Worm (Caenorhabditis elegans): Measurements from ENCODE around the gene dylt-2.

dylt-2 gene

DNA sequence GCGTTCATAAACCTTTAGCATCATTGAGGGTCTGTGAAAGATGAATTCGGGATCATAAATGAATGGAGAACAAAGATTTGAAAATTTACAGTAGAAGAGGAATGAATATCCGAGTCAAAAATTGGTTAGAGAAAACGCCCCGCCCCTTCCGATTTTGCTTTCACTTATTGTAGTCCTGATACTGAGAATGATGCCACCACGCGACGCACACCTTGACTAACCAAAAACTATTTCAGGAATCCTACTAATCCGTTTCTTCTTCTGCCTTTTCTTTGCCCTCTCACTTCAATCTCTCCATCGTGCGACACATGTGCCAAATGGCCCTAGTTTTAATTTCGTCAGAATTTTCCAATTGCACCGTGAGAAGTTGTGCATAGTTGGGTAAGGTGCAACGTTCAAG lies 23.5 kb upstream of the dylt-2 start:
- no peak for TF ChIP-seq mdl-1 (tag; optimal IDR thresholded peaks at IDR 0.05)
- TF ChIP-seq nhr-129 (tag; optimal IDR thresholded peaks at IDR 0.05): no peak
- TF ChIP-seq mab-5 (tag; optimal IDR thresholded peaks at IDR 0.05): no peak
- no peak for TF ChIP-seq unc-55 (GFP tag; optimal IDR thresholded peaks at IDR 0.05)
- no peak for TF ChIP-seq ZK546.5 (tag; optimal IDR thresholded peaks at IDR 0.05)
- TF ChIP-seq aly-2 (tag; optimal IDR thresholded peaks at IDR 0.05): no peak
- TF ChIP-seq unc-39 (tag; optimal IDR thresholded peaks at IDR 0.05): no peak
- no peak for TF ChIP-seq fos-1 (tag; optimal IDR thresholded peaks at IDR 0.05)
- no peak for TF ChIP-seq ztf-11 (tag; optimal IDR thresholded peaks at IDR 0.05)
- no peak for TF ChIP-seq sem-4 (tag; optimal IDR thresholded peaks at IDR 0.05)
- TF ChIP-seq snpc-4 (tag; optimal IDR thresholded peaks at IDR 0.05): no peak
- TF ChIP-seq nhr-237 (tag; optimal IDR thresholded peaks at IDR 0.05): no peak
- TF ChIP-seq F13H6.1 (tag; optimal IDR thresholded peaks at IDR 0.05): no peak
- TF ChIP-seq nhr-77 (tag; optimal IDR thresholded peaks at IDR 0.05): no peak

DNA sequence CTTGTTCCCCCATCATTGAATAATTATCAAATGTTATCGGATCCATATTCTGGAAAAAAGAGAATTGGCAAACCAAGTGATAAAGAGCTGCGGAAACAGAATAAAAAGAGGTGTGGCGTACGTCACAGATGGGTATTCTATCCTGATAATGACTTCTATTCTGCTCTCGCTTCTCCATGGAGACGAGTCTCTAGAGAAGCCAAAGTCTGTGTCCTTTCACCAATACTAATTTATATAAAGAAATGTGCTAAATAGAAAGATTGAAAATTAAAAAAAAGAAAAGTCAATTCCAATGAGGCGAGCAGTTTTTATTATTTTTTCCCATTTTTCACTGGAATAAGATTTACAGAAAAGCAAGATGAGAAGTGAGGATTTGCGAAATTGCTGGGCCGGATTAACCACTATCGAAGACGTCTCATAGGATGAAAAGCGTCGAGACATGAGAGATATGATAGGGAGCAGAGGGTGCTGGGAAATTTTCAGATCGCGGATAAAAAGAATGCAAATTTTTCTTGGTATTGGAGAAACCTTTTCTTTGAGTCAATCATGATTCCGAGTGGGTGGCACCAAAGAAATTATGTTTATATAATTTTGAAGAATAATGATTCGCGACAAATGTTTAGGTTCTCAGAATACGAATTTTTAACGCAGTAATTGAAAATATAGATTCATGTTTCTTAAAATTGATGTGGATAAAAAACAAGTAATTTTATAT lies 21.3 kb upstream of the dylt-2 start, which contains the start of gene aexr-3:
Gene aexr-3 (minus strand): TSS at position 51 of the 715 bp plus-strand sequence.
- TF ChIP-seq elt-3 (tag; optimal IDR thresholded peaks at IDR 0.05) (no peak), mdl-1 (tag; optimal IDR thresholded peaks at IDR 0.05) (no peak), unc-55 (GFP tag; optimal IDR thresholded peaks at IDR 0.05) (no peak), dmd-4 (tag; optimal IDR thresholded peaks at IDR 0.05) (peak; percentile 24), ztf-11 (tag; optimal IDR thresholded peaks at IDR 0.05) (no peak), nhr-6 (tag; optimal IDR thresholded peaks at IDR 0.05) (no peak), lin-13 (GFP tag; optimal IDR thresholded peaks at IDR 0.05) (no peak)

DNA sequence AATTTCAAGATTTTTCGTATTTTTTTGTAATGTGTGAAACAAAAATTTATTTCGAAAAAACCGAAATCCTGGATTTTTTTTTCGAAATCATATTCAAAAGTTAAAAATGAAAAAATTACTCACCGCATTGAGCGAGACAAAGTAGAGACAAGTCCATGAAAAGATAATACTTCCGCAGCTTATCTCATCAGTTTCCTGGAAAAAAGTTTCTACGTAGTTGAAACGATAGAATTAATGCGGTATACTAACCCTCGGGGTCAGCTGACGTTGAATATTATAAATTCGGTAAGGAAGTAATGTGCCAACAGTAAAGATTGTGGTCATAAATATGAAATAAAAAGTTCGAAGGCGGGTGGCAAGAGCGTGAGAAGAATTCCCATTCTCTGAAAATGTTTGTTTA lies 18.0 kb upstream of the dylt-2 start:
- TF ChIP-seq ceh-82 (tag; optimal IDR thresholded peaks at IDR 0.05) (no peak), blmp-1 (tag; optimal IDR thresholded peaks at IDR 0.05; ENCODE audit: insufficient read depth) (no peak), sma-9 (GFP tag; optimal IDR thresholded peaks at IDR 0.05) (peak; percentile 5), sma-9 (tag; optimal IDR thresholded peaks at IDR 0.05) (no peak), ztf-11 (tag; optimal IDR thresholded peaks at IDR 0.05) (no peak), unc-39 (tag; optimal IDR thresholded peaks at IDR 0.05) (no peak), ama-1 (optimal IDR thresholded peaks at IDR 0.05) (no peak)

DNA sequence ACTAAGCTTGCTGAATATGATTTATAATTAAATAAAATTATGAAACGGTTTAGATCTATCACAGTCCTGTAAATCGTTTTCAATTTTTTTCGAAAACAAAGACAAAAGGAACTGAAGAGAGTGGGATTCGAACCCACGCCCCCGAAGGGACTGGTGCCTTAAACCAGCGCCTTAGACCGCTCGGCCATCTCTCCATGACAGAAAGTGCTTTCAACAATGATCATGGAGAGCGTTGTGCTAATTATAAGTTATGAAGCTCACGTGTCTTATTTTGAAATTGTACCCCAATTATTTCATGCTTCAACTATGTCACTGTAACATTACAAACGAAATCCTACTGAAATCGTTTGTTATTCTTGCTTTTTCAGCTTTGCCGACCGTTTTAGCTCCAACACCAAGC lies 15.8 kb upstream of the dylt-2 start:
- TF ChIP-seq sma-3 (GFP tag; optimal IDR thresholded peaks at IDR 0.05): no peak
- no peak for TF ChIP-seq crh-2 (tag; optimal IDR thresholded peaks at IDR 0.05)
- TF ChIP-seq nhr-23 (tag; optimal IDR thresholded peaks at IDR 0.05): no peak
- TF ChIP-seq nhr-21 (tag; optimal IDR thresholded peaks at IDR 0.05): no peak
- TF ChIP-seq C34F6.9 (tag; optimal IDR thresholded peaks at IDR 0.05): no peak

DNA sequence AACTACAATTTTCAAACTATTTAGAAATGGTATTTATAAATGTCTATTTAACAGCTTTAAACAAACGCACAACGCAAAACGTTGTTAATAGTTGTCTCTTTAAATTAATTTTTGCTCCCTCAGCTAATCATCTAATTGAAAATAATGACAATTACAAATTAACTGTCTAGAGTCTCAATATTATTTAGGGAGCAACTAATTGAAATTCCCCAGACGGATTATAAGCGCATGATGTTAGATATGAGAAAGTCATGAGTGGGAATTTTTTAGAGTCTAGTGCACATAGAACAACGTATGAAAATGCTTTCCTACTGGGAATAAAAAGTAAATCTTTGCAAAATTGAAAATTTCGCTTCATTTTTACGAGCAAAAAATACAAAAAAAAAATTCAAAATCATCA lies 13.1 kb upstream of the dylt-2 start:
- no peak for TF ChIP-seq blmp-1 (tag; optimal IDR thresholded peaks at IDR 0.05; ENCODE audit: insufficient read depth)
- no peak for TF ChIP-seq sma-3 (GFP tag; optimal IDR thresholded peaks at IDR 0.05)
- TF ChIP-seq ceh-82 (tag; optimal IDR thresholded peaks at IDR 0.05): no peak
- no peak for TF ChIP-seq peb-1 (tag; optimal IDR thresholded peaks at IDR 0.05)
- TF ChIP-seq unc-55 (GFP tag; optimal IDR thresholded peaks at IDR 0.05): no peak

DNA sequence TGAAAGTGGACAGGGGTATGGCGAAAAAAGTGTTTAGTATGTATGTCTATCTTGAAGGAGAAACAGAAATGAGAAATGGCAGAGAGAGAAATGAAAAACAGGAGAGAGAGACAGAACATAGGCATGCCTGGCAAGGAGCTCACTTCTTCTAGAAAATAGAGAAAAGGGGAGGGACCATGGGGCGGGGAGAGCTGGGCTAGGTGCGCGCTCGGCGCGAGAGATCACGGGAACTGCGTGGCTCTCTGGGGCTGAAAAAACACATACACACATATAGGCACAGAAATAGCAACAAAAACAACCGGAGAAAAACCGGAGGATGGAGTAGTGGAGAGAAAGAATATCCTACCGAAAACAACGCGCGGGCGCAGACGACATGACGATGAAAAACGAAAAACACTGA lies 12.0 kb upstream of the dylt-2 start:
- TF ChIP-seq unc-39 (tag; optimal IDR thresholded peaks at IDR 0.05) (no peak), gmeb-1 (tag; optimal IDR thresholded peaks at IDR 0.05) (no peak), lsy-2 (tag; optimal IDR thresholded peaks at IDR 0.05) (peak in 1 of 2 experiments; percentile 15), unc-55 (GFP tag; optimal IDR thresholded peaks at IDR 0.05) (peak; percentile 47), nhr-25 (tag; optimal IDR thresholded peaks at IDR 0.05) (no peak), aly-2 (tag; optimal IDR thresholded peaks at IDR 0.05) (no peak), blmp-1 (tag; optimal IDR thresholded peaks at IDR 0.05; ENCODE audit: insufficient read depth) (no peak), ztf-11 (tag; optimal IDR thresholded peaks at IDR 0.05) (no peak), F13H6.1 (tag; optimal IDR thresholded peaks at IDR 0.05) (peak; percentile 6), snpc-4 (tag; optimal IDR thresholded peaks at IDR 0.05) (peak; percentile 8), mab-5 (tag; optimal IDR thresholded peaks at IDR 0.05) (no peak), Y55F3AM.14 (GFP tag; optimal IDR thresholded peaks at IDR 0.05) (peak; percentile 18), zag-1 (tag; optimal IDR thresholded peaks at IDR 0.05) (no peak), nhr-11 (tag; optimal IDR thresholded peaks at IDR 0.05) (no peak)

Measured in whole organism, L2 larva.